Worm (Caenorhabditis elegans) whole organism, early embryonic: ENCODE results near the gene tbx-32.

Source experiments
- B0310.2 ChIP-seq: sonication (generic microtip); optimal IDR thresholded peaks from 2 replicates; lab custom pipeline; 2016; ENCODE audit warnings: mild to moderate bottlenecking, missing genetic modification characterization, missing compliant biosample characterization
- F13C5.2 ChIP-seq: sonication (generic microtip); optimal IDR thresholded peaks from 2 replicates; lab custom pipeline; 2017; ENCODE audit warnings: mild to moderate bottlenecking, missing genetic modification characterization, inconsistent platforms, missing compliant biosample characterization
- aly-1 ChIP-seq: sonication (generic microtip); optimal IDR thresholded peaks from 2 replicates; lab custom pipeline; 2016; ENCODE audit warnings: missing genetic modification characterization, missing compliant biosample characterization
- ama-1 ChIP-seq: fragments of 150-350 bp; optimal IDR thresholded peaks from 2 replicates; lab custom pipeline; 2014
- ceh-13 ChIP-seq: fragments of 200-800 bp; sonication (Bioruptor generic); optimal IDR thresholded peaks from 2 replicates; lab custom pipeline; 2018; ENCODE audit warnings: mild to moderate bottlenecking, missing genetic modification characterization, missing compliant biosample characterization
- ceh-36 ChIP-seq: sonication (generic microtip); optimal IDR thresholded peaks from 2 replicates; lab custom pipeline; 2016; ENCODE audit warnings: missing genetic modification characterization, inconsistent platforms, missing compliant biosample characterization
- ets-7 ChIP-seq: sonication (generic microtip); optimal IDR thresholded peaks from 2 replicates; lab custom pipeline; 2016; ENCODE audit warnings: missing genotype, missing genetic modification characterization, missing compliant biosample characterization
- flt-1 ChIP-seq: fragments of 200-800 bp; sonication (Bioruptor generic); IDR thresholded peaks from 2 replicates; pipeline ENCODE4 v1.3.6; 2022; ENCODE audit warnings: missing genetic modification characterization, missing compliant biosample characterization
- hmbx-1 ChIP-seq: sonication (generic microtip); optimal IDR thresholded peaks from 2 replicates; lab custom pipeline; 2016; ENCODE audit warnings: mild to moderate bottlenecking, missing genetic modification characterization, missing compliant biosample characterization
- hnd-1 ChIP-seq: sonication (generic microtip); optimal IDR thresholded peaks from 2 replicates; lab custom pipeline; 2016; ENCODE audit warnings: missing genetic modification characterization, missing compliant biosample characterization
- pes-1 ChIP-seq: fragments of 200-800 bp; sonication (Bioruptor generic); IDR thresholded peaks from 2 replicates; pipeline ENCODE4 v1.3.6; 2022; ENCODE audit warnings: missing genetic modification reagents, missing genetic modification characterization, missing compliant biosample characterization
- scrt-1 ChIP-seq: fragments of 200-800 bp; sonication (Bioruptor generic); IDR thresholded peaks from 2 replicates; pipeline ENCODE4 v1.3.6; 2022; ENCODE audit warnings: missing genetic modification characterization, missing compliant biosample characterization
- sea-1 ChIP-seq: fragments of 200-800 bp; sonication (Bioruptor generic); conservative IDR thresholded peaks from 2 replicates; pipeline ENCODE4 v1.3.6; 2022; ENCODE audit warnings: missing genetic modification characterization, missing compliant biosample characterization
- tbx-11 ChIP-seq: fragments of 200-800 bp; sonication (Bioruptor generic); IDR thresholded peaks from 2 replicates; pipeline ENCODE4 v1.3.6; 2022; ENCODE audit warnings: missing genetic modification characterization, missing compliant biosample characterization
- tbx-37 ChIP-seq: fragments of 200-800 bp; sonication (Bioruptor generic); conservative IDR thresholded peaks from 2 replicates; pipeline ENCODE4 v1.3.6; 2022; ENCODE audit warnings: missing genetic modification reagents, missing genetic modification characterization, missing compliant biosample characterization
- tra-4 ChIP-seq: sonication (generic microtip); optimal IDR thresholded peaks from 2 replicates; lab custom pipeline; 2017; ENCODE audit warnings: missing genetic modification characterization, missing compliant biosample characterization

tbx-32 gene

DNA sequence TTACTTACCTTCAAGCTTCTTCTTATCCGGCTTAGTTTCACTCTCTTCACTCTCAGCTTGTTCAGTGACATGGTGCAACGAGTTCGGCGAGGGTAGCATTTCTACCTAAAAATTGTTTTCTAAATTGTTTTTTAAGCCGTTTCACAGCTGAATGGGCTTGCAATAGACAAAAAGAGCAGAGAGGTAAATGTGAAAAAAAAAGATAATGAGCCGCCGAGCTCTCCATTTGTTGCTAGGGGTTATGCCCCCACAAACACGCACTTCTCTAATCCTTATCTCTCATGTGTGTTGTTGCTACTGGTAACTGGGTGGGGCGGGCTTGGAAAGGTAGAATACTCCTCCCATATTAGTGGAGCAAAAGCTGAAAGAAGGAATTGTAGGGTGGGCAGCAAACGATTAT, 48.5 kb downstream of the tbx-32 start, which contains the start of gene C36C9.5:
TSS of gene C36C9.5 (minus strand) at position 101 of the 400 bp plus-strand sequence.
- no peak for TF ChIP-seq pes-1 (GFP tag; lab: Robert Waterston, UW)
- TF ChIP-seq ama-1 (lab: Kevin White, UChicago), result no peak
- no peak for TF ChIP-seq sea-1 (GFP tag; lab: Robert Waterston, UW)
- no peak for TF ChIP-seq scrt-1 (GFP tag; lab: Robert Waterston, UW)
- TF ChIP-seq hmbx-1 (tag; lab: Kevin White, UChicago), result no peak
- no peak for TF ChIP-seq ceh-36
- no peak for TF ChIP-seq flt-1 (GFP tag; lab: Robert Waterston, UW)
- TF ChIP-seq F13C5.2 (tag; lab: Kevin White, UChicago), result no peak
- no peak for TF ChIP-seq hnd-1 (tag; lab: Kevin White, UChicago)
- TF ChIP-seq tbx-11 (GFP tag; lab: Robert Waterston, UW), result no peak
- no peak for TF ChIP-seq tra-4 (tag; lab: Kevin White, UChicago)
- TF ChIP-seq aly-1 (tag; lab: Kevin White, UChicago), result no peak
- TF ChIP-seq tbx-37 (GFP tag; lab: Robert Waterston, UW), result no peak
- TF ChIP-seq ceh-13, result no peak
- no peak for TF ChIP-seq B0310.2 (tag; lab: Kevin White, UChicago)

DNA sequence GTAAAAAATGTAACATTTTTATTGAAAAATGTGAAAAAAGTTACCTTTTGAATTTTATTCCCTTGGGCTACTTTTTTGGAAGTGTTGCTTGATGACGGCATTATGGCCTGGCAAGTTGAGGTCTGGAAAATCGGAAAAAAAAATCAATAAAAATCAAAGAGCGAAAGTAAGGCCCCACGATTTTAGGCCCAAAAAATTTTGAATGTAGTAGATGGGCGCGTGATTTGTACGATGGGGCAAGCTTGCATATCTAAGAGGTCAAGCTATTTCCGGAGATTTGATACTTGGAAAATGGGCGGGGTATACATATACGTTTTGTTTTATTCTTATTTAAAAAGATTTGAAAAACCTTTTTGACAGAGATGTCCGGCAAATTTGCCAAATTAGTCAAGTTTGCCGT, 51.2 kb downstream of the tbx-32 start, which contains the start of gene F07G6.5:
TSS of gene F07G6.5 (minus strand) at position 101 of the 400 bp plus-strand sequence.
- TF ChIP-seq F13C5.2 (tag; lab: Kevin White, UChicago), result no peak
- no peak for TF ChIP-seq hmbx-1 (tag; lab: Kevin White, UChicago)
- TF ChIP-seq tra-4 (tag; lab: Kevin White, UChicago), result no peak
- TF ChIP-seq flt-1 (GFP tag; lab: Robert Waterston, UW), result no peak
- TF ChIP-seq ets-7 (tag; lab: Kevin White, UChicago), result no peak
